Worm (Caenorhabditis elegans) whole organism, young adult: Measurements from ENCODE around the gene F54H5.2.

Experiments used
- B0019.2 ChIP-seq: fragments of 200-800 bp; sonication (Bioruptor generic); conservative IDR thresholded peaks from 2 replicates; pipeline ENCODE4 v1.3.6; 2022; ENCODE audit warnings: missing genetic modification reagents, missing genetic modification characterization, missing compliant biosample characterization
- B0261.1 ChIP-seq: sonication (generic microtip); optimal IDR thresholded peaks from 2 replicates; lab custom pipeline; 2016; ENCODE audit warnings: mild to moderate bottlenecking, missing genetic modification characterization, moderate library complexity, missing compliant biosample characterization
- F33H1.4 ChIP-seq: fragments of 200-800 bp; sonication (Bioruptor generic); IDR thresholded peaks from 2 replicates; pipeline ENCODE4 v1.3.6; 2022; ENCODE audit warnings: missing genetic modification reagents, missing genetic modification characterization, missing compliant biosample characterization
- F57A8.1 ChIP-seq: fragments of 200-800 bp; sonication (Bioruptor generic); optimal IDR thresholded peaks from 2 replicates; lab custom pipeline; 2018; ENCODE audit warnings: mild to moderate bottlenecking, missing genetic modification characterization, moderate library complexity, missing compliant biosample characterization
- Y56A3A.18 ChIP-seq: fragments of 200-800 bp; sonication (Bioruptor generic); IDR thresholded peaks from 2 replicates; pipeline ENCODE4 v1.3.6; 2022; ENCODE audit warnings: missing genetic modification reagents, missing genetic modification characterization, missing compliant biosample characterization
- Y95B8A.8 ChIP-seq: fragments of 200-800 bp; sonication (Bioruptor generic); IDR thresholded peaks from 2 replicates; pipeline ENCODE4 v1.3.6; 2022; ENCODE audit warnings: missing genetic modification reagents, missing genetic modification characterization, missing compliant biosample characterization
- ama-1 ChIP-seq, 3 experiments: fragments of 150-350 bp in 1 of 3; sonication (generic microtip) in 2 of 3; optimal IDR thresholded peaks; 2 replicates each; lab custom pipeline; 2014 to 2018; ENCODE audit warnings: missing biosample characterization in 2 of 3, missing genetic modification characterization in 2 of 3, missing genetic modification reagents in 2 of 3
- attf-3 ChIP-seq: fragments of 200-800 bp; sonication (Bioruptor generic); conservative IDR thresholded peaks from 2 replicates; pipeline ENCODE4 v1.3.6; 2022; ENCODE audit warnings: missing genetic modification reagents, missing genetic modification characterization, missing compliant biosample characterization
- attf-5 ChIP-seq: fragments of 200-800 bp; sonication (Bioruptor generic); optimal IDR thresholded peaks from 2 replicates; lab custom pipeline; 2018; ENCODE audit warnings: mild to moderate bottlenecking, missing genetic modification characterization, missing compliant biosample characterization
- cebp-1 ChIP-seq, 2 experiments: fragments of 200-800 bp in 1 of 2; sonication (Bioruptor generic) in 1 of 2; sonication (generic microtip) in 1 of 2; IDR thresholded peaks in 1 of 2; optimal IDR thresholded peaks in 1 of 2; 2 replicates each; pipeline versions ENCODE4 v1.3.6 to Lab custom; 2017 to 2022; ENCODE audit warnings: missing compliant biosample characterization in 2 of 2, missing genetic modification characterization in 2 of 2, mild to moderate bottlenecking in 1 of 2, missing genetic modification reagents in 1 of 2, moderate library complexity in 1 of 2
- ceh-40 ChIP-seq: fragments of 200-800 bp; sonication (Bioruptor generic); IDR thresholded peaks from 2 replicates; pipeline ENCODE4 v1.3.6; 2022; ENCODE audit warnings: missing genetic modification characterization, missing compliant biosample characterization
- egl-18 ChIP-seq: fragments of 200-800 bp; sonication (Bioruptor generic); IDR thresholded peaks from 2 replicates; pipeline ENCODE4 v1.3.6; 2022; ENCODE audit warnings: missing genetic modification reagents, missing genetic modification characterization, missing compliant biosample characterization
- ekl-4 ChIP-seq: fragments of 200-800 bp; sonication (Bioruptor generic); IDR thresholded peaks from 2 replicates; pipeline ENCODE4 v1.3.6; 2022; ENCODE audit warnings: missing genetic modification reagents, missing genetic modification characterization, missing compliant biosample characterization
- fkh-3 ChIP-seq: sonication (generic microtip); optimal IDR thresholded peaks from 2 replicates; lab custom pipeline; 2016; ENCODE audit warnings: mild to moderate bottlenecking, missing genetic modification characterization, missing compliant biosample characterization
- him-1 ChIP-seq: sonication (generic microtip); optimal IDR thresholded peaks from 2 replicates; lab custom pipeline; 2016; ENCODE audit warnings: missing genotype, missing genetic modification reagents, missing genetic modification characterization, missing compliant biosample characterization
- hlh-26 ChIP-seq: fragments of 200-800 bp; sonication (Bioruptor generic); conservative IDR thresholded peaks from 2 replicates; pipeline ENCODE4 v1.3.6; 2022; ENCODE audit warnings: missing genetic modification reagents, missing genetic modification characterization, missing compliant biosample characterization
- hmg-20 ChIP-seq: fragments of 200-800 bp; sonication (Bioruptor generic); IDR thresholded peaks from 2 replicates; pipeline ENCODE4 v1.3.6; 2022; ENCODE audit warnings: missing genetic modification reagents, missing genetic modification characterization, missing compliant biosample characterization
- let-607 ChIP-seq, 2 experiments: fragments of 200-800 bp in 1 of 2; sonication (Bioruptor generic) in 1 of 2; sonication (generic microtip) in 1 of 2; optimal IDR thresholded peaks; 2 replicates each; lab custom pipeline; 2016 to 2018; ENCODE audit warnings: mild to moderate bottlenecking in 2 of 2, missing compliant biosample characterization in 2 of 2, missing genetic modification characterization in 2 of 2, moderate library complexity in 2 of 2, missing genotype in 1 of 2
- lin-40 ChIP-seq: sonication (generic microtip); optimal IDR thresholded peaks from 2 replicates; lab custom pipeline; 2016; ENCODE audit warnings: missing genetic modification characterization, mild to moderate bottlenecking, missing compliant biosample characterization, missing genotype, missing genetic modification reagents
- madf-10 ChIP-seq: sonication (generic microtip); optimal IDR thresholded peaks from 2 replicates; lab custom pipeline; 2016; ENCODE audit warnings: mild to moderate bottlenecking, missing genetic modification characterization, missing compliant biosample characterization
- madf-3 ChIP-seq: fragments of 200-800 bp; sonication (Bioruptor generic); IDR thresholded peaks from 2 replicates; pipeline ENCODE4 v1.3.6; 2022; ENCODE audit warnings: missing genetic modification reagents, missing genetic modification characterization, missing compliant biosample characterization
- mes-4 ChIP-seq: sonication (generic microtip); optimal IDR thresholded peaks from 2 replicates; lab custom pipeline; 2016; ENCODE audit warnings: missing genotype, missing genetic modification characterization, missing compliant biosample characterization
- nfya-2 ChIP-seq: fragments of 200-800 bp; sonication (Bioruptor generic); IDR thresholded peaks from 2 replicates; pipeline ENCODE4 v1.3.6; 2022; ENCODE audit warnings: missing genetic modification reagents, missing genetic modification characterization, missing compliant biosample characterization
- nhr-80 ChIP-seq: sonication (generic microtip); optimal IDR thresholded peaks from 2 replicates; lab custom pipeline; 2016; ENCODE audit warnings: missing genetic modification characterization, missing compliant biosample characterization
- pha-4 ChIP-seq: fragments of 150-350 bp; sonication (generic microtip); optimal IDR thresholded peaks from 2 replicates; lab custom pipeline; 2014; ENCODE audit warnings: missing biosample characterization, missing genetic modification reagents, missing genetic modification characterization
- rpc-1 ChIP-seq, 2 experiments: fragments of 150-350 bp in 1 of 2; sonication (generic microtip) in 1 of 2; optimal IDR thresholded peaks; 2 replicates each; lab custom pipeline; 2014 to 2018; ENCODE audit warnings: missing biosample characterization in 1 of 2, missing genetic modification characterization in 1 of 2, missing genetic modification reagents in 1 of 2, missing genotype in 1 of 2
- unc-62 ChIP-seq: fragments of 150-350 bp; optimal IDR thresholded peaks from 2 replicates; lab custom pipeline; 2014; ENCODE audit warnings: missing biosample characterization, missing genetic modification reagents, missing genetic modification characterization
- ztf-3 ChIP-seq: fragments of 200-800 bp; sonication (Bioruptor generic); optimal IDR thresholded peaks from 2 replicates; lab custom pipeline; 2018; ENCODE audit warnings: mild to moderate bottlenecking, missing genetic modification characterization, missing compliant biosample characterization

The F54H5.2 gene

DNA sequence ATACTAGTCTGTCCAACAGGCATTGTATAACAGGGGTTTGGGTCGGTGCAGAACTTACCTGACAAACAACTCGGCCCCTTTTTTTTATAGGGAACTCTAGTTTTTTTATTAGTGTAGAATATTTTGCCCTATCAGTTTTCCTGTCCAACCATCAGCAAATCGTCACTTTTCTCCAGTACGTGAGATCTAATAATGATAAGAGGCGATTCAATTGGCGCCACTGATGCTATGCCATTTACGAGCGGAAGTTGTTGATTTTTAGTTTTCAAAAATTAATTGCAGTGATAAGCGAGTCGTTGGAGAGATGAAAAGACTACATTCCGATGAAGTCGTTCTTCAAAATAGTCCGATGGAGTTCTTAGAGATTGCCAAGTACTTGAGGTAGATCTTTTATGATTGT, 1.1 kb downstream of the F54H5.2 start:
- no peak for TF ChIP-seq lin-40 (tag; lab: Kevin White, UChicago)
- peak; percentile 28 for TF ChIP-seq nhr-80 (tag; lab: Kevin White, UChicago)
- TF ChIP-seq, all 124 proteins: peak for 1

DNA sequence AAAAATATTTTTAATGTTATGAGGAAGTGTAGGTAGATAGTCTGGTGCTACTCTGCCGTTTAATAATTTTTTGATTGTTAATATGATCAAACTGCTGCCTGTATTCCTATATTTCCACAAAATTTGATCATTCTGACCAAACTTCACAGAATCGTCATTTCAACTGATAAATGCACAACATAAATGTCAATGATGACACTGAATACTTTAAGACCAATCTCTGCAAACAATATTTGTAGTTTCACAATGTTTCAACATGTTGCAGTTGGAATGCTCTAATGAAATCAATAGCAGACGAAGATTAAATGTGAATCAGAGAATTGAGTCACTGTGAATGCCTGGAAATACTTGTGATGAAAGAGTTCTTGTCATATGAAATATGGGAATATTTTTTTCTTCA, 2.5 kb downstream of the F54H5.2 start:
- peak; percentile 1 for TF ChIP-seq nhr-80 (tag; lab: Kevin White, UChicago)
- no peak for TF ChIP-seq him-1 (tag; lab: Kevin White, UChicago)
- no peak for TF ChIP-seq rpc-1 (optimal IDR thresholded peaks at IDR 0.05; lab: Kevin White, UChicago)
- TF ChIP-seq rpc-1 (tag; optimal IDR thresholded peaks at IDR 0.05; lab: Kevin White, UChicago) = no peak
- TF ChIP-seq egl-18 = no peak
- no peak for TF ChIP-seq ztf-3 (GFP tag; lab: Kevin White, UChicago)
- peak; percentile 88 for TF ChIP-seq unc-62

- TF ChIP-seq cebp-1 (GFP tag; IDR thresholded peaks at IDR 0.05; lab: Robert Waterston, UW) (no peak), cebp-1 (tag; optimal IDR thresholded peaks at IDR 0.05; lab: Kevin White, UChicago) (no peak), nhr-80 (tag; lab: Kevin White, UChicago) (peak; percentile 11), hmg-20 (GFP tag; lab: Robert Waterston, UW) (no peak)
Observed at ce11 chrII:6630811-6631210, 3.5 kb downstream of the F54H5.2 start, which contains the start of gene T19D12.4. Gene T19D12.4 (plus strand): TSS chrII:6631105.

ce11 chrII:6631995-6632394, 4.7 kb downstream of the F54H5.2 start:
- TF ChIP-seq hlh-26 (no peak), Y95B8A.8 (GFP tag; lab: Robert Waterston, UW) (no peak), nhr-80 (tag; lab: Kevin White, UChicago) (no peak), let-607 (tag; optimal IDR thresholded peaks at IDR 0.05; lab: Kevin White, UChicago) (no peak), F57A8.1 (GFP tag; lab: Kevin White, UChicago) (no peak), B0019.2 (GFP tag; lab: Robert Waterston, UW) (no peak), ceh-40 (GFP tag; lab: Robert Waterston, UW) (no peak), fkh-3 (tag; lab: Kevin White, UChicago) (no peak), ama-1 (optimal IDR thresholded peaks at IDR 0.05; lab: Kevin White, UChicago) (no peak), ama-1 (GFP tag; optimal IDR thresholded peaks at IDR 0.05; lab: Kevin White, UChicago) (no peak), attf-3 (GFP tag; lab: Robert Waterston, UW) (no peak), rpc-1 (optimal IDR thresholded peaks at IDR 0.05; lab: Kevin White, UChicago) (no peak), rpc-1 (tag; optimal IDR thresholded peaks at IDR 0.05; lab: Kevin White, UChicago) (no peak), mes-4 (no peak), madf-10 (tag; lab: Kevin White, UChicago) (no peak), attf-5 (GFP tag; lab: Kevin White, UChicago) (no peak)

DNA sequence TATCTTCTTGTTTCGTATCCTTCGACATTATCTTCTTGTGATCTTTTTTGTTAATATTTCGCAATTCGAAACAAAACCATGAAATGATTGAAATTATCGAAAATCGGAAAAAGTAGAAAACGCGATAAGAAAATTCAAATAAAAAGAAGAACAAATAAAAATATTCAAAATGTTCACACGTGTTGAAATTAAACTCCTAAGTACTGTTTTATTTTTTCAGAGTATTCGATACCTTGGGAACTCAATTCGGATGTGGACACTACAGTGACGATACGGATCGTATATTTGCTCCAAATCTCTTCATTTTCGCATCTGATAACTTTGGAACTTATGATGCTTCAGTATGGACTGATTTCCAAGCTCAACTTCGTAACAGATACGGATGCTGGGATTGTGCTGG, 8.9 kb downstream of the F54H5.2 start, which contains the start of gene T19D12.5:
Gene T19D12.5, minus strand, starts transcription at position 101 of the 400 bp plus-strand sequence.
- TF ChIP-seq cebp-1 (GFP tag; IDR thresholded peaks at IDR 0.05; lab: Robert Waterston, UW) (no peak), cebp-1 (tag; optimal IDR thresholded peaks at IDR 0.05; lab: Kevin White, UChicago) (peak; percentile 13), hmg-20 (GFP tag; lab: Robert Waterston, UW) (no peak)

DNA sequence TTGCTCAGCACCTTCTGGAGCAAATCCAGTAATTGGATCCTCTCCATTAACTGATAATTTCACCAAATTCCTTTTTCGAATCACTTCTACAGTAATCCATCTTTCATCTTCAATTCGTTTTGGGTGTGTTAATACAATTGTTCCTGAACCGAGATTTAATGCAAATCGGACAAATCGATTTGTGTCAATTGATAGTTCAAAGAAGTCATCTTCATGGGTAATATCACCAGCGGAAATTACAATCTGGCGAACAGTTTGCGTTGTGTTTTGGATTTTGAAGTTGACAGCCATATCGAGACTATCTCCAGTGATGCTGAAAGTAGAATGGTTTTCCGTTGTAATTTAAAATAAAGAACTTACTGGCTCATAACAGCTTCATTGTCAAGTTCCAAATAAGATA, 10.6 kb downstream of the F54H5.2 start:
- no peak for TF ChIP-seq Y56A3A.18 (GFP tag; lab: Robert Waterston, UW)
- no peak for TF ChIP-seq pha-4 (tag; lab: Kevin White, UChicago)
- TF ChIP-seq B0261.1 = no peak
- TF ChIP-seq cebp-1 (GFP tag; IDR thresholded peaks at IDR 0.05; lab: Robert Waterston, UW) = no peak
- no peak for TF ChIP-seq cebp-1 (tag; optimal IDR thresholded peaks at IDR 0.05; lab: Kevin White, UChicago)

DNA sequence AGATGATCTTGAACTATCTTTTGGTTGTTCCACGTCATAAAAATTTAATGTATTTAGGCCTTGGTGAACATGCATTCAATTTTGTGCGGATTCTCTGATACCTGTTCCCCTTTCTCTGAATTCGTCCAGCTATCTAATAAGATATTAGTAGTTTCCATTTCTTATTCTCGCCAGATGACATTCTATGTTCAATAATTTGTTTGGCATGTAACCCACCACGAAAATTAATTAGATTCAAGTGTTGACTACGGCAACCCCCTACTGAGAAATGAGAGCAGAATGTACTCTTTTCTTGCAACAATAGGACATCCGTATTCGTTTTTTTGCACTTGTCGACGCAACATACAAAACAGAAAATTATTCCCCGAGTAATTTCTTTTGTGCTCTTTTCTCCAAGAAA, 14.9 kb downstream of the F54H5.2 start:
- TF ChIP-seq ekl-4 (GFP tag; lab: Robert Waterston, UW) (no peak), F57A8.1 (GFP tag; lab: Kevin White, UChicago) (no peak), nfya-2 (GFP tag; lab: Robert Waterston, UW) (no peak), F33H1.4 (GFP tag; lab: Robert Waterston, UW) (no peak), madf-3 (GFP tag; lab: Robert Waterston, UW) (no peak)
